Worm (Caenorhabditis elegans) whole organism, early embryonic: ENCODE measurements around the gene F14D2.15.

ENCODE experiments used
- B0310.2 ChIP-seq: sonication (generic microtip); optimal IDR thresholded peaks from 2 replicates; lab custom pipeline; 2016; ENCODE audit warnings: mild to moderate bottlenecking, missing genetic modification characterization, missing compliant biosample characterization
- ama-1 ChIP-seq: fragments of 150-350 bp; optimal IDR thresholded peaks from 2 replicates; lab custom pipeline; 2014
- ets-7 ChIP-seq: sonication (generic microtip); optimal IDR thresholded peaks from 2 replicates; lab custom pipeline; 2016; ENCODE audit warnings: missing genotype, missing genetic modification characterization, missing compliant biosample characterization
- flt-1 ChIP-seq: fragments of 200-800 bp; sonication (Bioruptor generic); IDR thresholded peaks from 2 replicates; pipeline ENCODE4 v1.3.6; 2022; ENCODE audit warnings: missing genetic modification characterization, missing compliant biosample characterization
- hmg-4 ChIP-seq: fragments of 200-800 bp; sonication (Bioruptor generic); optimal IDR thresholded peaks from 2 replicates; lab custom pipeline; 2018; ENCODE audit warnings: mild to moderate bottlenecking, missing genetic modification characterization, missing compliant biosample characterization
- hnd-1 ChIP-seq: sonication (generic microtip); optimal IDR thresholded peaks from 2 replicates; lab custom pipeline; 2016; ENCODE audit warnings: missing genetic modification characterization, missing compliant biosample characterization
- pes-1 ChIP-seq: fragments of 200-800 bp; sonication (Bioruptor generic); IDR thresholded peaks from 2 replicates; pipeline ENCODE4 v1.3.6; 2022; ENCODE audit warnings: missing genetic modification reagents, missing genetic modification characterization, missing compliant biosample characterization
- scrt-1 ChIP-seq: fragments of 200-800 bp; sonication (Bioruptor generic); IDR thresholded peaks from 2 replicates; pipeline ENCODE4 v1.3.6; 2022; ENCODE audit warnings: missing genetic modification characterization, missing compliant biosample characterization
- sea-1 ChIP-seq: fragments of 200-800 bp; sonication (Bioruptor generic); conservative IDR thresholded peaks from 2 replicates; pipeline ENCODE4 v1.3.6; 2022; ENCODE audit warnings: missing genetic modification characterization, missing compliant biosample characterization
- tbx-11 ChIP-seq: fragments of 200-800 bp; sonication (Bioruptor generic); IDR thresholded peaks from 2 replicates; pipeline ENCODE4 v1.3.6; 2022; ENCODE audit warnings: missing genetic modification characterization, missing compliant biosample characterization
- tbx-37 ChIP-seq: fragments of 200-800 bp; sonication (Bioruptor generic); conservative IDR thresholded peaks from 2 replicates; pipeline ENCODE4 v1.3.6; 2022; ENCODE audit warnings: missing genetic modification reagents, missing genetic modification characterization, missing compliant biosample characterization
- tra-4 ChIP-seq: sonication (generic microtip); optimal IDR thresholded peaks from 2 replicates; lab custom pipeline; 2017; ENCODE audit warnings: missing genetic modification characterization, missing compliant biosample characterization

- no peak for TF ChIP-seq ama-1 (lab: Kevin White, UChicago)
- no peak for TF ChIP-seq pes-1
- TF ChIP-seq hnd-1 = no peak
- no peak for TF ChIP-seq sea-1 (GFP tag; lab: Robert Waterston, UW)
- no peak for TF ChIP-seq tra-4 (tag; lab: Kevin White, UChicago)
- no peak for TF ChIP-seq flt-1
- TF ChIP-seq tbx-11 (GFP tag; lab: Robert Waterston, UW) = no peak
- TF ChIP-seq tbx-37 (GFP tag; lab: Robert Waterston, UW) = no peak
- TF ChIP-seq ets-7 = no peak
- no peak for TF ChIP-seq scrt-1 (GFP tag; lab: Robert Waterston, UW)
- no peak for TF ChIP-seq hmg-4
- no peak for TF ChIP-seq B0310.2
These were observed 47.0 kb downstream of the F14D2.15 start, which contains the start of gene btb-16 for ce11 chrII:3296644-3297043.
